Fruit fly (Drosophila melanogaster) ovary, adult (tissue): ENCODE results near the gene CG7966.
A peak's percentile ranks its signal among the peaks of the same experiment; 100 is the strongest.

ENCODE experiments used
- CG17801 ChIP-seq: fragments of 200-800 bp; optimal IDR thresholded peaks from 2 replicates; lab custom pipeline; 2019; ENCODE audit warnings: missing biosample characterization, mild to moderate bottlenecking, missing genetic modification characterization, moderate library complexity; ENCODE audit not compliant: partially characterized antibody

CG7966 gene

dm6 chr3R:13030257-13031173 is 20.7 kb downstream of the CG7966 start, which contains the start of the genes CG46281 and CG46280:
TSS of gene CG46281 (minus strand) at chr3R:13030307.
TSS of gene CG46280 (minus strand) at chr3R:13030659.
- TF ChIP-seq CG17801: peak; percentile 49

dm6 chr3R:13018995-13019394 is 32.3 kb downstream of the CG7966 start:
- peak; percentile 18 for TF ChIP-seq CG17801

- TF ChIP-seq CG17801: no peak
These were observed 32.9 kb downstream of the CG7966 start for dm6 chr3R:13018284-13018900.

- TF ChIP-seq CG17801: no peak
These were observed 33.6 kb downstream of the CG7966 start for dm6 chr3R:13017623-13018036.

- TF ChIP-seq CG17801: no peak
These were observed 35.2 kb downstream of the CG7966 start for dm6 chr3R:13015811-13016766.

- no peak for TF ChIP-seq CG17801
These were observed 35.9 kb downstream of the CG7966 start for dm6 chr3R:13015402-13015801.

dm6 chr3R:13014168-13014881 is 36.9 kb downstream of the CG7966 start:
- no peak for TF ChIP-seq CG17801

- no peak for TF ChIP-seq CG17801
These were observed 38.3 kb downstream of the CG7966 start for dm6 chr3R:13012990-13013389.

dm6 chr3R:13012351-13012750 is 38.9 kb downstream of the CG7966 start:
- TF ChIP-seq CG17801: peak; percentile 39

dm6 chr3R:13011621-13011963 is 39.7 kb downstream of the CG7966 start, which contains the start of gene CtBP:
TSS of gene CtBP (plus strand) at chr3R:13011649.
- TF ChIP-seq CG17801: no peak

dm6 chr3R:13010905-13011620 is 40.2 kb downstream of the CG7966 start, which contains the start of gene CG8031:
TSS of gene CG8031 (minus strand) at chr3R:13011310.
- TF ChIP-seq CG17801: peak; percentile 14

dm6 chr3R:13009595-13009994 is 41.7 kb downstream of the CG7966 start, which contains the start of gene CG11656:
TSS of gene CG11656 (plus strand) at chr3R:13009895.
- TF ChIP-seq CG17801: no peak
